Worm (Caenorhabditis elegans): ENCODE measurements around the gene ZC506.1.

The ZC506.1 gene

DNA sequence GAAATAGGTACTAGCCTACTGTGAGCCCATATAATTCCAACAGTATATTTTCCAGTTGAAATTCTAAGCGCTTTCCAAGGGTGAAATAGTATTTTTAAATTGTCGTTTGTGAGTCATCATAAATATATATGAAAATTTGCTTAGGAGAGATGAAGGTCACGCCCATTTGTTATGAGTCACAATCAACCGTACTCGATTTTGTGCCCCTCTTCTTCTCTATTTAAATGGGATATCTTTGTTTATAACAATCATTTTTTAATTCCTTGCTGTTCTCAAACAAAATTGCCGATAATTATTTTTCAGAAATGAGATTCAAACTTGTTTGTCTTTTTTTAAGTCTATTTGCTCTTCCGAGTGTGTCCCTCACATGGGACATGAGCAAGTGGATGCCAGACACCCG, 39.8 kb upstream of the ZC506.1 start, which contains the start of gene folr-1:
Gene folr-1, plus strand, starts transcription at position 301 of the 400 bp plus-strand sequence.
- TF ChIP-seq nhr-12 (tag; optimal IDR thresholded peaks at IDR 0.05) (no peak), tbx-2 (tag; optimal IDR thresholded peaks at IDR 0.05) (no peak), sea-2 (GFP tag; optimal IDR thresholded peaks at IDR 0.05) (no peak), nhr-67 (tag; optimal IDR thresholded peaks at IDR 0.05) (no peak), mml-1 (tag; optimal IDR thresholded peaks at IDR 0.05) (no peak), nhr-11 (tag; optimal IDR thresholded peaks at IDR 0.05) (no peak)

DNA sequence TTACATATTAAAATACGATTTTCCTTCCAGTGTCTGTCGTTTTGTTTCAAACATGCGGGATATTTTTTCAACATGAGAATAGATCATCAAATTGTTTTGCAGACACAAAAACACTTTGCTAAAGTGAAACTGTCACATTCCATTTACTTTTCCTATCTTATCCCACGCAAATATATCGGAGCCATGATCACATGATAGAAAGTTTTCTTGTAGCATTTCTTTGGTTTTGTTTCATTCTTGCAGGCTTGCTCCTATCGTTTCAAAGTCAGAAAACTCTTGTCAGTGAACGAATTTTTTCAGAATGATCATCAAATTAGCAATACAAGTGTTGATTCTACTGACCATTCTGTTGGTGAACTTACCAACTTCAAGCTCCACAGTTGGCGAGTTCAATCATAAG, 37.5 kb upstream of the ZC506.1 start, which contains the start of gene C17G1.2:
Gene C17G1.2, plus strand, starts transcription at position 301 of the 400 bp plus-strand sequence.
- TF ChIP-seq daf-12 (tag; optimal IDR thresholded peaks at IDR 0.05), result no peak

DNA sequence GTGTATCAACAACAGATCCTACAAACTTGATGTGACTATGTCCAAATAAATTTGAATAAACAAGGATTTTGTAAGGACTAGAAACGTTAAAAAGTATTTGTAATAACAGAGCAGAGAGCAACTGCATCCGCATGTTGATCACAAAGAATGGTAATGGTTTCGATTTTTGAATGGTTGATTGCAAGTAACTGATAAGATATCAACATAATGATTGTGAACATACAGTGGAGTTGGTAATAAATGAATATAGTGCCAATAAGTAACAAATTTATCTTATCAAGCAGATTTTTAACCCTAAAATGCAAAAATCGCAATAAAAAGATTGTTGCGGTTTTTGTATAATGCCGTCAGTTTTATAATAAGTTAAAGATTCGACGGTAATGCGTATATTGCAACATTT, 33.8 kb upstream of the ZC506.1 start, which contains the start of gene ugt-23:
Gene ugt-23, minus strand, starts transcription at position 212 of the 400 bp plus-strand sequence.
- TF ChIP-seq elt-2 (tag; optimal IDR thresholded peaks at IDR 0.05), result peak; percentile 71
- TF ChIP-seq ceh-9 (tag; optimal IDR thresholded peaks at IDR 0.05), result no peak
- TF ChIP-seq pqm-1 (tag; optimal IDR thresholded peaks at IDR 0.05), result peak; percentile 39

DNA sequence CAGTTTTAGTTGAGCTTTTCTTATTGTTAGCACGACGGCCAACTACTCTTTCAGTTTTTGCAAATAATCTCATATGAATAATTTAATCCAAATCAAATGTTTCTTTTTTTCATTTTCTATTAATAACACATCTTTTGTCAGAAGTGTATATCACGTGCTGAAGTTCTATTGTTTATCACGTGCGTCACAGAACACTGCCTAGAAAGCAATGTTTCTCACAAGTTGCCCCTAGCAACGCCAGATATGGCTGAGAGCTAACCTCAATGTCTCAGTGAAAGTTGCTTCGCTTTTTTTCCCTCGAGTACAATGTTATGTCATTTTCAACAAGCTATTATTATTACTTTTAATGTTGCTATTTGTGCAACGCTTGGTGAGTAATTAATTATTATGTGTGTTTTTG, 30.8 kb upstream of the ZC506.1 start:
- TF ChIP-seq skn-1 (tag; optimal IDR thresholded peaks at IDR 0.05) (peak; percentile 3), elt-1 (tag; optimal IDR thresholded peaks at IDR 0.05) (no peak)

DNA sequence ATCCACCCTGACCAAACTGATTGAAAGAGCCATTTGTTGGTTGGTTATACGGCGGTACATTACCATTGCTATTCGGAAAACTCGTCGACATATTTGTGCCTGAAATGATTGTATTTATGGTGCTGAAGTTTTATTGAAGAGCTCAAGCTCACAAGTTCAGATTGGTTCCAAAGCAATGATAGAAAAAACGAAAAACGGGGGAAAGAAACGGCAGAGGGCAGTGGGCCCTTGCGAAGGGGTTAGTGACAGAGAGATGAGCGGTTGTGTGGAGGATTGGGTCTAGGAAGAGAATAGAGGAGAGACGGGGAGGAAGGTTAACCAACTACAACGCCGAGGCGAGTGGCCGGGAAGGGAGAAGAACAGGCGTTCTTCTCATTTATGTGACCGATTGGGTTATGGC, 27.4 kb upstream of the ZC506.1 start, which contains the start of gene nra-3:
Gene nra-3, minus strand, starts transcription at position 101 of the 400 bp plus-strand sequence.
- no peak for TF ChIP-seq snpc-4 (tag; optimal IDR thresholded peaks at IDR 0.05)
- TF ChIP-seq egl-5 (tag; optimal IDR thresholded peaks at IDR 0.05), result no peak
- TF ChIP-seq skn-1 (tag; optimal IDR thresholded peaks at IDR 0.05), result no peak
- TF ChIP-seq ama-1 (optimal IDR thresholded peaks at IDR 0.05), result no peak
- TF ChIP-seq tbx-2 (tag; optimal IDR thresholded peaks at IDR 0.05), result no peak
- TF ChIP-seq fos-1 (tag; optimal IDR thresholded peaks at IDR 0.05), result no peak
- no peak for TF ChIP-seq pqm-1 (tag; optimal IDR thresholded peaks at IDR 0.05)
- TF ChIP-seq ceh-16 (tag; optimal IDR thresholded peaks at IDR 0.05), result no peak

DNA sequence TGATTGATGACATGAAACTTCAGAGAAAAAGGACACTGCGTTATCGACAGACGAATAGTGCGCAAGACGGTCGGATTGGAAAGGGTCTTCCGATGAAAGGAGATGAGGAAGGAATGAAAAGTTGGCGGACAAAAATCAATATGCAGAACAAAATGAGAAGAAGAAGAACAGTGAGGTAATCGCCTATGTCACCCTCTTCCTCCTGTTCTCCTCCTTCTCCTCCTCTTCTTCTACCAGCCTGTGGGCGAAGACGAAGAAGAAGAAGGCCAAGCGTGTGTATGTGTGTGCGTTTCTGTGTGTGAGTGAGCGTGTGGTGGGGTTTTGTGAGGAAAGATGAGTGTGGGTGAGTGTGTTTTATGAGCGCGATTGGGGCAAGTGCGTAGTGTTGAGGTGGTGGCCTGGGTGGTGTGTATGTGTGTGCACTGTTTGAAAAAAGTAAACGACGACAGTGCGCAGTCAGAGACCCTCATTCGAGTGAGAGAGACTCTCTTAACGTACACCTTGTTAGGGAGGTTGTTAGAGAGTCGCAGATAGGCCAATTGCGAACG, 26.5 kb upstream of the ZC506.1 start, which contains the start of gene tsp-21:
Gene tsp-21, plus strand, starts transcription at position 146 of the 548 bp plus-strand sequence.
- TF ChIP-seq elt-2 (tag; optimal IDR thresholded peaks at IDR 0.05) (peak; percentile 80), zag-1 (tag; optimal IDR thresholded peaks at IDR 0.05) (no peak), unc-39 (tag; optimal IDR thresholded peaks at IDR 0.05) (no peak), ceh-28 (tag; optimal IDR thresholded peaks at IDR 0.05) (peak; percentile 55), nhr-25 (tag; optimal IDR thresholded peaks at IDR 0.05) (peak; percentile 97), pha-4 (tag; optimal IDR thresholded peaks at IDR 0.05) (peak; percentile 94), egl-5 (tag; optimal IDR thresholded peaks at IDR 0.05) (peak; percentile 39), tbx-2 (tag; optimal IDR thresholded peaks at IDR 0.05) (peak; percentile 15), skn-1 (tag; optimal IDR thresholded peaks at IDR 0.05) (peak; percentile 66), lin-39 (tag; optimal IDR thresholded peaks at IDR 0.05) (peak; percentile 84), snpc-4 (tag; optimal IDR thresholded peaks at IDR 0.05) (peak; percentile 61), mml-1 (tag; optimal IDR thresholded peaks at IDR 0.05) (no peak), sea-2 (GFP tag; optimal IDR thresholded peaks at IDR 0.05) (peak; percentile 33), nhr-237 (tag; optimal IDR thresholded peaks at IDR 0.05) (no peak), nhr-28 (tag; optimal IDR thresholded peaks at IDR 0.05) (no peak), jun-1 (tag; optimal IDR thresholded peaks at IDR 0.05) (peak; percentile 72), lin-15B (tag; optimal IDR thresholded peaks at IDR 0.05) (peak; percentile 50), ama-1 (optimal IDR thresholded peaks at IDR 0.05) (peak; percentile 50), ztf-11 (tag; optimal IDR thresholded peaks at IDR 0.05) (no peak), elt-1 (tag; optimal IDR thresholded peaks at IDR 0.05) (peak; percentile 41), nhr-77 (tag; optimal IDR thresholded peaks at IDR 0.05) (no peak), elt-3 (tag; optimal IDR thresholded peaks at IDR 0.05) (no peak), fkh-10 (GFP tag; optimal IDR thresholded peaks at IDR 0.05) (no peak), lsy-12 (tag; optimal IDR thresholded peaks at IDR 0.05) (peak; percentile 64), nhr-23 (tag; optimal IDR thresholded peaks at IDR 0.05) (peak; percentile 85), fkh-2 (tag; optimal IDR thresholded peaks at IDR 0.05) (no peak), hmg-11 (tag; optimal IDR thresholded peaks at IDR 0.05) (peak; percentile 84), aly-2 (tag; optimal IDR thresholded peaks at IDR 0.05) (no peak), nhr-76 (tag; optimal IDR thresholded peaks at IDR 0.05) (no peak), R02D3.7 (tag; optimal IDR thresholded peaks at IDR 0.05) (no peak), fos-1 (tag; optimal IDR thresholded peaks at IDR 0.05) (peak; percentile 59), eor-1 (tag; optimal IDR thresholded peaks at IDR 0.05) (no peak), ZK546.5 (tag; optimal IDR thresholded peaks at IDR 0.05) (no peak), ceh-16 (tag; optimal IDR thresholded peaks at IDR 0.05) (no peak), nhr-43 (tag; optimal IDR thresholded peaks at IDR 0.05; ENCODE audit: poor library complexity, severe bottlenecking) (peak; percentile 72), nhr-67 (tag; optimal IDR thresholded peaks at IDR 0.05) (no peak), mdl-1 (tag; optimal IDR thresholded peaks at IDR 0.05) (no peak)

Measured in whole organism, L3 larva.